Worm (Caenorhabditis elegans) whole organism, midembryonic: Measurements from ENCODE around the gene syg-1.

Source experiments
- T22C8.4 ChIP-seq: fragments of 200-800 bp; sonication (Bioruptor generic); IDR thresholded peaks from 2 replicates; pipeline ENCODE4 v1.3.6; 2022; ENCODE audit warnings: missing genetic modification characterization, missing compliant biosample characterization
- flt-1 ChIP-seq: fragments of 200-800 bp; sonication (Bioruptor generic); IDR thresholded peaks from 2 replicates; pipeline ENCODE4 v1.3.6; 2022; ENCODE audit warnings: missing genetic modification characterization, missing compliant biosample characterization
- klf-2 ChIP-seq: fragments of 200-800 bp; sonication (Bioruptor generic); conservative IDR thresholded peaks from 2 replicates; pipeline ENCODE4 v1.3.6; 2022; ENCODE audit warnings: missing genetic modification reagents, missing genetic modification characterization, missing compliant biosample characterization
- ref-1 ChIP-seq: fragments of 200-800 bp; sonication (Bioruptor generic); conservative IDR thresholded peaks from 2 replicates; pipeline ENCODE4 v1.3.6; 2022; ENCODE audit warnings: missing genetic modification reagents, missing genetic modification characterization, missing compliant biosample characterization
- ztf-29 ChIP-seq: fragments of 200-800 bp; sonication (Bioruptor generic); IDR thresholded peaks from 2 replicates; pipeline ENCODE4 v1.3.6; 2022; ENCODE audit warnings: missing genetic modification reagents, missing genetic modification characterization, missing compliant biosample characterization

DNA sequence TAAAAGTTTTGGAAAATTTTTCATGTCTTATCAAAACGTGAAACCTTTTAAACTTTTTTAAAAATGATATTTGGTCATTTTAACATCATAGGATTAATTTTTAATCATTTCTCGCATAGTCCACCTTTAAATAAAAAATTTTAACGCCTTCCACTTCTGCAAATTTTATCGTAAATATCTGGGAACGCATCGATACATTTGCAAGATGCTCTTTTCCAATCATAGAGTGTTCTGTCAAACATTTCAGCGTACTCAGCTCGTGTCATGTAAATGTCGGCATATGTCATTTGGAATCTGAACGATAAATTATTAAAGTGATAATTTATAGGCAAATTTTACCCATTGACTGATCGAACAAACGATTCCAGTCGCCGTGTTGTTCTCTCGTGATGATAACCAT, 44.9 kb upstream of the syg-1 start, which contains the start of gene F52H2.5:
- TF ChIP-seq ref-1 (GFP tag; lab: Robert Waterston, UW) (no peak), flt-1 (no peak), T22C8.4 (GFP tag; lab: Robert Waterston, UW) (no peak), ztf-29 (no peak), klf-2 (GFP tag; lab: Robert Waterston, UW) (no peak)
